Worm (Caenorhabditis elegans) whole organism, L4 larva: ENCODE data around the gene C07A9.9.

Experiments
- D1046.2 ChIP-seq: fragments of 200-800 bp; sonication (Bioruptor generic); IDR thresholded peaks from 2 replicates; pipeline ENCODE4 v1.3.6; 2022; ENCODE audit warnings: missing genetic modification characterization, missing compliant biosample characterization
- F26F4.8 ChIP-seq: fragments of 200-800 bp; sonication (Bioruptor generic); conservative IDR thresholded peaks from 2 replicates; pipeline ENCODE4 v1.3.6; 2022; ENCODE audit warnings: missing genetic modification characterization, missing compliant biosample characterization
- F37D6.2 ChIP-seq: sonication (generic microtip); optimal IDR thresholded peaks from 2 replicates; lab custom pipeline; 2016; ENCODE audit warnings: mild to moderate bottlenecking, missing genetic modification characterization, missing compliant biosample characterization
- T26A8.4 ChIP-seq: fragments of 200-800 bp; sonication (Bioruptor generic); IDR thresholded peaks from 2 replicates; pipeline ENCODE4 v1.3.6; 2022; ENCODE audit warnings: missing genetic modification characterization, missing compliant biosample characterization
- Y105C5A.15 ChIP-seq: fragments of 200-800 bp; sonication (Bioruptor generic); IDR thresholded peaks from 2 replicates; pipeline ENCODE4 v1.3.6; 2022; ENCODE audit warnings: missing genetic modification characterization, missing compliant biosample characterization
- Y75B8A.6 ChIP-seq: fragments of 200-800 bp; sonication (Bioruptor generic); IDR thresholded peaks from 2 replicates; pipeline ENCODE4 v1.3.6; 2022; ENCODE audit warnings: missing genetic modification reagents, missing genetic modification characterization, missing compliant biosample characterization
- aha-1 ChIP-seq: fragments of 150-350 bp; peaks from one replicate; lab custom pipeline; 2014; ENCODE audit warnings: missing biosample characterization, missing genetic modification characterization
- ceh-28 ChIP-seq: fragments of 150-350 bp; optimal IDR thresholded peaks from 2 replicates; lab custom pipeline; 2014; ENCODE audit warnings: missing biosample characterization, missing genetic modification reagents, missing genetic modification characterization
- ceh-32 ChIP-seq: sonication (generic microtip); optimal IDR thresholded peaks from 2 replicates; lab custom pipeline; 2016; ENCODE audit warnings: mild to moderate bottlenecking, missing genetic modification characterization, missing compliant biosample characterization; ENCODE audit not compliant: poor library complexity
- ceh-62 ChIP-seq: sonication (generic microtip); optimal IDR thresholded peaks from 2 replicates; lab custom pipeline; 2017; ENCODE audit warnings: missing biosample characterization, missing genetic modification characterization
- daf-12 ChIP-seq: fragments of 150-350 bp; optimal IDR thresholded peaks from 2 replicates; lab custom pipeline; 2014; ENCODE audit warnings: missing biosample characterization, missing genetic modification reagents, missing genetic modification characterization
- daf-19 ChIP-seq: fragments of 200-800 bp; sonication (Bioruptor generic); conservative IDR thresholded peaks from 2 replicates; pipeline ENCODE4 v1.3.6; 2022; ENCODE audit warnings: missing genetic modification characterization, missing compliant biosample characterization
- dmd-6 ChIP-seq: fragments of 200-800 bp; sonication (Bioruptor generic); IDR thresholded peaks from 2 replicates; pipeline ENCODE4 v1.3.6; 2022; ENCODE audit warnings: missing genetic modification reagents, missing genetic modification characterization, missing compliant biosample characterization
- dve-1 ChIP-seq: sonication (generic microtip); optimal IDR thresholded peaks from 2 replicates; lab custom pipeline; 2017; ENCODE audit warnings: antibody characterized with exemption, mild to moderate bottlenecking, missing genetic modification characterization, missing compliant biosample characterization; ENCODE audit not compliant: insufficient read depth
- hif-1 ChIP-seq, 2 experiments: sonication (generic microtip); optimal IDR thresholded peaks; 2 replicates each; lab custom pipeline; 2016 to 2017; ENCODE audit warnings: missing compliant biosample characterization in 2 of 2, missing genetic modification characterization in 2 of 2, missing genetic modification reagents in 2 of 2, missing genotype in 2 of 2, mild to moderate bottlenecking in 1 of 2
- hlh-30 ChIP-seq: sonication (generic microtip); optimal IDR thresholded peaks from 2 replicates; lab custom pipeline; 2017; ENCODE audit warnings: antibody characterized with exemption, mild to moderate bottlenecking, missing genetic modification characterization, missing compliant biosample characterization; ENCODE audit not compliant: insufficient read depth
- hmg-1.1 ChIP-seq: fragments of 200-800 bp; sonication (Bioruptor generic); IDR thresholded peaks from 2 replicates; pipeline ENCODE4 v1.3.6; 2022; ENCODE audit warnings: missing genetic modification reagents, missing genetic modification characterization, missing compliant biosample characterization
- lim-7 ChIP-seq: fragments of 200-800 bp; sonication (Bioruptor generic); IDR thresholded peaks from 2 replicates; pipeline ENCODE4 v1.3.6; 2022; ENCODE audit warnings: missing genetic modification characterization, missing compliant biosample characterization
- lin-29 ChIP-seq: fragments of 200-800 bp; sonication (Bioruptor generic); IDR thresholded peaks from 2 replicates; pipeline ENCODE4 v1.3.6; 2022; ENCODE audit warnings: missing genetic modification reagents, missing genetic modification characterization, missing compliant biosample characterization
- lin-38 ChIP-seq: fragments of 200-800 bp; sonication (Bioruptor generic); IDR thresholded peaks from 2 replicates; pipeline ENCODE4 v1.3.6; 2022; ENCODE audit warnings: missing genetic modification reagents, missing genetic modification characterization, missing compliant biosample characterization
- lin-39 ChIP-seq: fragments of 150-350 bp; optimal IDR thresholded peaks from 2 replicates; lab custom pipeline; 2014; ENCODE audit warnings: missing biosample characterization, missing genetic modification reagents, missing genetic modification characterization
- lsy-2 ChIP-seq, 2 experiments: fragments of 150-350 bp in 1 of 2; sonication (generic microtip) in 1 of 2; optimal IDR thresholded peaks; 2 replicates each; lab custom pipeline; 2014 to 2017; ENCODE audit warnings: missing biosample characterization in 2 of 2, missing genetic modification characterization in 2 of 2
- madf-9 ChIP-seq: fragments of 200-800 bp; sonication (Bioruptor generic); conservative IDR thresholded peaks from 2 replicates; pipeline ENCODE4 v1.3.6; 2022; ENCODE audit warnings: missing genetic modification reagents, missing genetic modification characterization, missing compliant biosample characterization
- mdl-1 ChIP-seq, 2 experiments: fragments of 150-350 bp in 1 of 2; sonication (generic microtip) in 1 of 2; optimal IDR thresholded peaks; 2 replicates each; lab custom pipeline; 2014 to 2017; ENCODE audit warnings: missing biosample characterization in 2 of 2, missing genetic modification characterization in 2 of 2
- mep-1 ChIP-seq: fragments of 150-350 bp; sonication (generic microtip); optimal IDR thresholded peaks from 3 replicates; lab custom pipeline; 2014; ENCODE audit warnings: missing biosample characterization, missing genetic modification characterization
- mxl-3 ChIP-seq: fragments of 200-800 bp; sonication (Bioruptor generic); optimal IDR thresholded peaks from 2 replicates; lab custom pipeline; 2018; ENCODE audit warnings: mild to moderate bottlenecking, missing genetic modification characterization, missing compliant biosample characterization
- nhr-102 ChIP-seq: sonication (generic microtip); optimal IDR thresholded peaks from 2 replicates; lab custom pipeline; 2016; ENCODE audit warnings: mild to moderate bottlenecking, missing genetic modification characterization, moderate library complexity, missing compliant biosample characterization
- nhr-11 ChIP-seq: fragments of 150-350 bp; optimal IDR thresholded peaks from 2 replicates; lab custom pipeline; 2014; ENCODE audit warnings: missing biosample characterization, missing genetic modification characterization
- nhr-237 ChIP-seq: sonication (generic microtip); optimal IDR thresholded peaks from 2 replicates; lab custom pipeline; 2017; ENCODE audit warnings: missing biosample characterization, missing genetic modification characterization
- nhr-25 ChIP-seq: sonication (generic microtip); optimal IDR thresholded peaks from 2 replicates; lab custom pipeline; 2017; ENCODE audit warnings: missing genetic modification characterization, mild to moderate bottlenecking, missing compliant biosample characterization, antibody characterized with exemption, moderate library complexity, borderline replicate concordance; ENCODE audit not compliant: insufficient read depth
- nhr-28 ChIP-seq: fragments of 150-350 bp; optimal IDR thresholded peaks from 2 replicates; lab custom pipeline; 2014; ENCODE audit warnings: missing biosample characterization, missing genetic modification characterization
- nhr-48 ChIP-seq: sonication (generic microtip); optimal IDR thresholded peaks from 2 replicates; lab custom pipeline; 2016; ENCODE audit warnings: mild to moderate bottlenecking, missing genetic modification characterization, missing compliant biosample characterization
- nhr-77 ChIP-seq: fragments of 150-350 bp; optimal IDR thresholded peaks from 2 replicates; lab custom pipeline; 2014; ENCODE audit warnings: missing biosample characterization, missing genetic modification characterization
- pqm-1 ChIP-seq: sonication (generic microtip); optimal IDR thresholded peaks from 2 replicates; lab custom pipeline; 2017; ENCODE audit warnings: missing biosample characterization, missing genetic modification characterization
- saeg-2 ChIP-seq: fragments of 200-800 bp; sonication (Bioruptor generic); IDR thresholded peaks from 2 replicates; pipeline ENCODE4 v1.3.6; 2022; ENCODE audit warnings: missing genetic modification reagents, missing genetic modification characterization, missing compliant biosample characterization
- spr-3 ChIP-seq: fragments of 200-800 bp; sonication (Bioruptor generic); optimal IDR thresholded peaks from 2 replicates; lab custom pipeline; 2018; ENCODE audit warnings: mild to moderate bottlenecking, missing genetic modification characterization, missing compliant biosample characterization
- tag-97 ChIP-seq: fragments of 200-800 bp; sonication (Bioruptor generic); IDR thresholded peaks from 2 replicates; pipeline ENCODE4 v1.3.6; 2022; ENCODE audit warnings: missing genetic modification characterization, missing compliant biosample characterization
- tra-1 ChIP-seq: fragments of 200-800 bp; sonication (Bioruptor generic); IDR thresholded peaks from 2 replicates; pipeline ENCODE4 v1.3.6; 2022; ENCODE audit warnings: missing genetic modification reagents, missing genetic modification characterization, missing compliant biosample characterization
- unc-39 ChIP-seq: sonication (generic microtip); optimal IDR thresholded peaks from 2 replicates; lab custom pipeline; 2017; ENCODE audit warnings: missing biosample characterization, missing genetic modification characterization
- unc-62 ChIP-seq, 3 experiments: fragments of 150-350 bp in 1 of 3; sonication (generic microtip); optimal IDR thresholded peaks in 2 of 3; peaks in 1 of 3; 1 replicate in 1 of 3; 2 replicates in 2 of 3; lab custom pipeline; 2014 to 2017; ENCODE audit warnings: missing biosample characterization in 3 of 3, missing genetic modification characterization in 3 of 3, missing genetic modification reagents in 3 of 3, missing genotype in 1 of 3
- vab-7 ChIP-seq: fragments of 200-800 bp; sonication (Bioruptor generic); IDR thresholded peaks from 2 replicates; pipeline ENCODE4 v1.3.6; 2022; ENCODE audit warnings: missing genetic modification reagents, missing genetic modification characterization, missing compliant biosample characterization
- zag-1 ChIP-seq: fragments of 150-350 bp; optimal IDR thresholded peaks from 2 replicates; lab custom pipeline; 2014; ENCODE audit warnings: missing biosample characterization, missing genetic modification characterization
- zfp-2 ChIP-seq: sonication (generic microtip); optimal IDR thresholded peaks from 2 replicates; lab custom pipeline; 2016; ENCODE audit warnings: mild to moderate bottlenecking, missing genetic modification characterization, missing compliant biosample characterization
- zfp-3 ChIP-seq: fragments of 200-800 bp; sonication (Bioruptor generic); conservative IDR thresholded peaks from 2 replicates; pipeline ENCODE4 v1.3.6; 2022; ENCODE audit warnings: missing genetic modification reagents, missing genetic modification characterization, missing compliant biosample characterization

C07A9.9 gene

ce11 chrIII:9698635-9699396, 31.4 kb upstream of the C07A9.9 start (continued):
- peak; percentile 52 for TF ChIP-seq nhr-28 (tag; lab: Kevin White, UChicago)
- no peak for TF ChIP-seq tag-97 (GFP tag; lab: Robert Waterston, UW)
- no peak for TF ChIP-seq nhr-237
- no peak for TF ChIP-seq unc-39 (tag; lab: Kevin White, UChicago)
- no peak for TF ChIP-seq hif-1 (tag; optimal IDR thresholded peaks at IDR 0.05; lab: Kevin White, UChicago)
- no peak for TF ChIP-seq nhr-48 (tag; lab: Kevin White, UChicago)
- no peak for TF ChIP-seq zag-1 (tag; lab: Kevin White, UChicago)
- TF ChIP-seq saeg-2 (GFP tag; lab: Robert Waterston, UW) = no peak
- no peak for TF ChIP-seq ceh-62 (tag; lab: Kevin White, UChicago)
- no peak for TF ChIP-seq zfp-2 (tag; lab: Kevin White, UChicago)
- no peak for TF ChIP-seq spr-3 (GFP tag; lab: Kevin White, UChicago)
- TF ChIP-seq lin-39 (tag; lab: Kevin White, UChicago) = no peak
- TF ChIP-seq madf-9 (GFP tag; lab: Robert Waterston, UW) = no peak
- TF ChIP-seq D1046.2 (GFP tag; lab: Robert Waterston, UW) = no peak
- peak in 1 of 2 experiments; percentile 38 for TF ChIP-seq lsy-2 (tag; optimal IDR thresholded peaks at IDR 0.05; lab: Kevin White, UChicago)
- no peak for TF ChIP-seq F26F4.8 (GFP tag; lab: Robert Waterston, UW)

- TF ChIP-seq hlh-30 (peak; percentile 48), nhr-77 (tag; lab: Kevin White, UChicago) (no peak), tra-1 (GFP tag; lab: Robert Waterston, UW) (no peak), daf-12 (tag; lab: Kevin White, UChicago) (no peak), unc-62 (GFP tag; optimal IDR thresholded peaks at IDR 0.05 in 1 of 2; lab: Kevin White, UChicago) (peak in 1 of 2 experiments; percentile 87), unc-62 (tag; optimal IDR thresholded peaks at IDR 0.05; lab: Kevin White, UChicago) (no peak), mxl-3 (GFP tag; lab: Kevin White, UChicago) (peak; percentile 44), lin-38 (GFP tag; lab: Robert Waterston, UW) (no peak), hmg-1.1 (no peak), nhr-28 (tag; lab: Kevin White, UChicago) (peak; percentile 5)
Measured at ce11 chrIII:9697886-9698285, 30.4 kb upstream of the C07A9.9 start.

ce11 chrIII:9697323-9697722, 29.9 kb upstream of the C07A9.9 start:
- TF ChIP-seq Y105C5A.15 (GFP tag; lab: Robert Waterston, UW) = no peak
- TF ChIP-seq hif-1 (tag; optimal IDR thresholded peaks at IDR 0.05; lab: Kevin White, UChicago) = peak in 1 of 2 experiments; percentile 24
- no peak for TF ChIP-seq tag-97 (GFP tag; lab: Robert Waterston, UW)
- no peak for TF ChIP-seq lim-7 (GFP tag; lab: Robert Waterston, UW)
- peak in 1 of 2 experiments; percentile 58 for TF ChIP-seq lsy-2 (tag; optimal IDR thresholded peaks at IDR 0.05; lab: Kevin White, UChicago)
- peak; percentile 57; the same call in 1 of the 2 replicates for TF ChIP-seq dmd-6 (GFP tag; lab: Robert Waterston, UW)
- TF ChIP-seq nhr-25 = no peak
- peak; percentile 73 for TF ChIP-seq mep-1 (tag; lab: Kevin White, UChicago)
- peak; percentile 97 for TF ChIP-seq aha-1 (tag; lab: Kevin White, UChicago)
- peak; percentile 59 for TF ChIP-seq nhr-28 (tag; lab: Kevin White, UChicago)
- no peak for TF ChIP-seq daf-12 (tag; lab: Kevin White, UChicago)
- TF ChIP-seq nhr-11 (tag; lab: Kevin White, UChicago) = peak; percentile 78
- TF ChIP-seq dve-1 = peak; percentile 49
- no peak for TF ChIP-seq nhr-102 (tag; lab: Kevin White, UChicago)
- no peak for TF ChIP-seq pqm-1 (tag; lab: Kevin White, UChicago)
- TF ChIP-seq unc-62 (GFP tag; optimal IDR thresholded peaks at IDR 0.05 in 1 of 2; lab: Kevin White, UChicago) = peak in 1 of 2 experiments; percentile 98
- TF ChIP-seq unc-62 (tag; optimal IDR thresholded peaks at IDR 0.05; lab: Kevin White, UChicago) = no peak
- no peak for TF ChIP-seq ceh-32 (tag; lab: Kevin White, UChicago)
- TF ChIP-seq Y75B8A.6 (GFP tag; lab: Robert Waterston, UW) = no peak
- TF ChIP-seq T26A8.4 (GFP tag; lab: Robert Waterston, UW) = no peak
- TF ChIP-seq zfp-3 (GFP tag; lab: Robert Waterston, UW) = no peak
- TF ChIP-seq lin-29 (GFP tag; lab: Robert Waterston, UW) = no peak
- TF ChIP-seq saeg-2 (GFP tag; lab: Robert Waterston, UW) = no peak
- no peak for TF ChIP-seq ceh-28 (tag; lab: Kevin White, UChicago)
- peak; percentile 15 for TF ChIP-seq F37D6.2 (tag; lab: Kevin White, UChicago)
- no peak for TF ChIP-seq vab-7
- TF ChIP-seq daf-19 = no peak
- TF ChIP-seq mdl-1 (tag; optimal IDR thresholded peaks at IDR 0.05; lab: Kevin White, UChicago) = peak in 1 of 2 experiments; percentile 46
